Worm (Caenorhabditis elegans) whole organism, L1 larva: Measurements from ENCODE around the gene tbcb-1.

Source experiments
- C04F5.9 ChIP-seq: sonication (generic microtip); optimal IDR thresholded peaks from 2 replicates; lab custom pipeline; 2016; ENCODE audit warnings: missing genetic modification characterization, missing compliant biosample characterization
- ceh-8 ChIP-seq: fragments of 200-800 bp; sonication (Bioruptor generic); optimal IDR thresholded peaks from 2 replicates; lab custom pipeline; 2018; ENCODE audit warnings: mild to moderate bottlenecking, missing genetic modification characterization, moderate library complexity, missing compliant biosample characterization
- fkh-10 ChIP-seq: sonication (generic microtip); optimal IDR thresholded peaks from 2 replicates; lab custom pipeline; 2017; ENCODE audit warnings: missing biosample characterization, missing genetic modification reagents, missing genetic modification characterization
- irx-1 ChIP-seq: sonication (generic microtip); optimal IDR thresholded peaks from 2 replicates; lab custom pipeline; 2016; ENCODE audit warnings: missing genetic modification characterization, missing compliant biosample characterization
- lir-3 ChIP-seq: sonication (generic microtip); optimal IDR thresholded peaks from 2 replicates; lab custom pipeline; 2016; ENCODE audit warnings: mild to moderate bottlenecking, missing genetic modification characterization, moderate library complexity, missing compliant biosample characterization; ENCODE audit not compliant: poor library complexity
- lsy-2 ChIP-seq, 2 experiments: fragments of 150-350 bp; optimal IDR thresholded peaks; 2 replicates each; lab custom pipeline; 2014; ENCODE audit warnings: missing biosample characterization in 2 of 2, missing genetic modification characterization in 2 of 2
- mep-1 ChIP-seq: fragments of 150-350 bp; optimal IDR thresholded peaks from 2 replicates; lab custom pipeline; 2014; ENCODE audit warnings: missing biosample characterization, missing genetic modification characterization
- nhr-12 ChIP-seq: sonication (generic microtip); optimal IDR thresholded peaks from 2 replicates; lab custom pipeline; 2017; ENCODE audit warnings: missing biosample characterization, missing genetic modification characterization
- nhr-76 ChIP-seq: sonication (generic microtip); optimal IDR thresholded peaks from 2 replicates; lab custom pipeline; 2017; ENCODE audit warnings: missing biosample characterization, missing genetic modification characterization
- nhr-90 ChIP-seq: sonication (generic microtip); optimal IDR thresholded peaks from 2 replicates; lab custom pipeline; 2016; ENCODE audit warnings: mild to moderate bottlenecking, missing genetic modification characterization, missing compliant biosample characterization; ENCODE audit not compliant: poor library complexity
- pqm-1 ChIP-seq: sonication (generic microtip); optimal IDR thresholded peaks from 3 replicates; lab custom pipeline; 2017; ENCODE audit warnings: missing biosample characterization, missing genetic modification characterization
- snu-23 ChIP-seq: sonication (generic microtip); optimal IDR thresholded peaks from 2 replicates; lab custom pipeline; 2016; ENCODE audit warnings: missing genetic modification characterization, missing compliant biosample characterization
- unc-130 ChIP-seq: fragments of 150-350 bp; optimal IDR thresholded peaks from 2 replicates; lab custom pipeline; 2017; ENCODE audit warnings: missing biosample characterization, missing genetic modification characterization, inconsistent platforms
- ztf-11 ChIP-seq, 2 experiments: sonication (generic microtip); optimal IDR thresholded peaks; 2 replicates each; lab custom pipeline; 2016 to 2017; ENCODE audit warnings: missing genetic modification characterization in 2 of 2, missing biosample characterization in 1 of 2, missing compliant biosample characterization in 1 of 2

DNA sequence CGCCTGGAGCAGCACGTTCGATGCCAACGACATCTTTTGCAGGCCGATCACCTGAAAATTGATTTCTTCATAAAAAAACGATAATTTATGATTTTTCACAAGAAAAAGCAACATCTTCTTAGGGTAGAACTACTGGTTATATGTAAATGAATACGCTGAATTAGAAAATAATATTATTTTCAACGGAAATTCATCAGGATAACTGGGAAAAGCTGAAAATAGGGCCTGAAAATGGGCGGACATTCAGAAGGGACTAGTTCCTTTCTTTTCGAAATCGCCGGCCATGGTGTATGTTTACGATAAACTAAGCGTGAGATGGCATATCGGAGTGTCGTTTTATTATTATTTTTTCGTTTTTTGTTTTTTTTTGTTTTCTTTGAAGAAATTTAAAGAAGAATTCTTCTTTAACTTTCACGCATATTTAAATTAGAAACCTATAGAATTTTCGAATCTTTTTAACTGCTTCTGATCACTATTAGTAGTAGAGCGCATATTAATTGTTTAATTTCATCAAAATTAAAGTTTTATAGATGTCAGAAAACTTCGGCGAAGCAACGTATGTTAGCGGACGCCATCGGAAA is 33.7 kb downstream of the tbcb-1 start, which contains the start of the genes nduv-2 and F53F4.12:
- no peak for TF ChIP-seq pqm-1
- no peak for TF ChIP-seq C04F5.9 (tag; lab: Kevin White, UChicago)
- no peak for TF ChIP-seq fkh-10
- no peak for TF ChIP-seq nhr-76 (tag; lab: Kevin White, UChicago)
- TF ChIP-seq ztf-11 (tag; optimal IDR thresholded peaks at IDR 0.05; lab: Kevin White, UChicago) = no peak
- no peak for TF ChIP-seq nhr-12
- TF ChIP-seq snu-23 (GFP tag; lab: Kevin White, UChicago) = peak; percentile 45
- TF ChIP-seq lir-3 (tag; lab: Kevin White, UChicago) = peak; percentile 13
- no peak for TF ChIP-seq nhr-90 (tag; lab: Kevin White, UChicago)
- TF ChIP-seq mep-1 (tag; lab: Kevin White, UChicago) = no peak
- no peak for TF ChIP-seq unc-130 (tag; lab: Kevin White, UChicago)
- TF ChIP-seq irx-1 = no peak
- no peak for TF ChIP-seq ceh-8 (GFP tag; lab: Kevin White, UChicago)
- TF ChIP-seq lsy-2 (tag; optimal IDR thresholded peaks at IDR 0.05; lab: Kevin White, UChicago) = peak in 1 of 2 experiments; percentile 66
